Fruit fly (Drosophila melanogaster) whole organism, wandering third instar larva: ENCODE measurements around the gene CG11899.

Experiments
- Abd-B ChIP-seq: fragments of >200 bp; optimal IDR thresholded peaks from 2 replicates; lab custom pipeline; 2017; ENCODE audit warnings: missing biosample characterization, missing genetic modification characterization
- CG32264 ChIP-seq: fragments of 200-800 bp; sonication (Bioruptor generic); optimal IDR thresholded peaks from 2 replicates; lab custom pipeline; 2016; ENCODE audit warnings: missing biosample characterization, missing genetic modification characterization
- CrebA ChIP-seq: fragments of 200-800 bp; sonication (Bioruptor generic); optimal IDR thresholded peaks from 2 replicates; lab custom pipeline; 2016; ENCODE audit warnings: missing biosample characterization, mild to moderate bottlenecking, missing genetic modification characterization, borderline replicate concordance
- Dfd ChIP-seq: fragments of >200 bp; optimal IDR thresholded peaks from 2 replicates; lab custom pipeline; 2017; ENCODE audit warnings: missing biosample characterization, missing genetic modification characterization
- Dif ChIP-seq: fragments of 200-275, 200-300 bp; sonication (Bioruptor generic); optimal IDR thresholded peaks from 2 replicates; lab custom pipeline; 2018; ENCODE audit warnings: missing biosample characterization, missing genetic modification characterization; ENCODE audit not compliant: partially characterized antibody
- HLH106 ChIP-seq: fragments of 200-800 bp; optimal IDR thresholded peaks from 3 replicates; lab custom pipeline; 2019; ENCODE audit warnings: missing biosample characterization, mild to moderate bottlenecking, missing genetic modification characterization, moderate library complexity
- Hnf4 ChIP-seq: fragments of 200-800 bp; sonication (Bioruptor generic); optimal IDR thresholded peaks from 2 replicates; lab custom pipeline; 2016; ENCODE audit warnings: missing biosample characterization, mild to moderate bottlenecking, missing genetic modification characterization
- Hr83 ChIP-seq: fragments of 200-300 bp; sonication (Bioruptor generic); optimal IDR thresholded peaks from 2 replicates; lab custom pipeline; 2016; ENCODE audit warnings: missing biosample characterization, mild to moderate bottlenecking, missing genetic modification characterization, moderate library complexity; ENCODE audit not compliant: poor library complexity, severe bottlenecking
- Jra ChIP-seq: sonication (Bioruptor generic); optimal IDR thresholded peaks from 2 replicates; lab custom pipeline; 2016; ENCODE audit warnings: missing biosample characterization, missing genetic modification characterization
- Myc ChIP-seq: fragments of >200 bp; optimal IDR thresholded peaks from 2 replicates; lab custom pipeline; 2017
- OdsH ChIP-seq: fragments of 200-800 bp; sonication (Bioruptor generic); optimal IDR thresholded peaks from 2 replicates; lab custom pipeline; 2016; ENCODE audit warnings: missing biosample characterization, mild to moderate bottlenecking, missing genetic modification characterization
- Rel ChIP-seq, 2 experiments: fragments of 200-800 bp; sonication (Bioruptor generic) in 1 of 2; optimal IDR thresholded peaks; 2 replicates in 1 of 2; 3 replicates in 1 of 2; lab custom pipeline; 2016 to 2019; ENCODE audit warnings: mild to moderate bottlenecking in 2 of 2, missing biosample characterization in 2 of 2, missing genetic modification characterization in 2 of 2, moderate library complexity in 1 of 2
- Sp1 ChIP-seq: fragments of 200-800 bp; sonication (Bioruptor generic); optimal IDR thresholded peaks from 3 replicates; lab custom pipeline; 2019; ENCODE audit warnings: missing biosample characterization, mild to moderate bottlenecking, missing genetic modification characterization, moderate library complexity
- Vsx2 ChIP-seq: fragments of 200-300, 225-300 bp; sonication (Bioruptor generic); optimal IDR thresholded peaks from 2 replicates; lab custom pipeline; 2018; ENCODE audit warnings: missing biosample characterization, missing genetic modification characterization; ENCODE audit not compliant: partially characterized antibody
- brk ChIP-seq: fragments of 200-800 bp; sonication (Bioruptor generic); optimal IDR thresholded peaks from 2 replicates; lab custom pipeline; 2016; ENCODE audit warnings: missing biosample characterization, mild to moderate bottlenecking, missing genetic modification characterization
- dl ChIP-seq, 2 experiments: fragments of 175-275, 200-275 bp in 1 of 2; fragments of 200-275 bp in 1 of 2; sonication (Bioruptor generic); optimal IDR thresholded peaks; lab custom pipeline; 2018; ENCODE audit warnings: mild to moderate bottlenecking in 2 of 2, missing biosample characterization in 2 of 2, missing genetic modification characterization in 2 of 2, moderate library complexity in 2 of 2; ENCODE audit not compliant: partially characterized antibody in 2 of 2, insufficient read depth in 1 of 2
- dmrt93B ChIP-seq: fragments of 200-800 bp; sonication (Bioruptor generic); optimal IDR thresholded peaks from 2 replicates; lab custom pipeline; 2018; ENCODE audit warnings: missing biosample characterization, mild to moderate bottlenecking, missing genetic modification characterization
- dsf ChIP-seq: sonication (Bioruptor generic); optimal IDR thresholded peaks from 2 replicates; lab custom pipeline; 2016; ENCODE audit warnings: missing biosample characterization, missing genetic modification characterization, borderline replicate concordance
- ey ChIP-seq: fragments of 200-800 bp; sonication (Bioruptor generic); optimal IDR thresholded peaks from 2 replicates; lab custom pipeline; 2016; ENCODE audit warnings: missing biosample characterization, missing genetic modification characterization
- foxo ChIP-seq, 2 experiments: fragments of 200-800 bp; sonication (Bioruptor generic); optimal IDR thresholded peaks; 2 replicates in 1 of 2; 3 replicates in 1 of 2; lab custom pipeline; 2016 to 2017; ENCODE audit warnings: missing biosample characterization in 2 of 2, missing genetic modification characterization in 2 of 2
- h ChIP-seq: fragments of 200-800 bp; sonication (Bioruptor generic); optimal IDR thresholded peaks from 3 replicates; lab custom pipeline; 2016; ENCODE audit warnings: missing biosample characterization, mild to moderate bottlenecking, missing genetic modification characterization
- jim ChIP-seq: fragments of 175-275, 200-325 bp; sonication (Bioruptor generic); optimal IDR thresholded peaks from 2 replicates; lab custom pipeline; 2016; ENCODE audit warnings: missing biosample characterization, mild to moderate bottlenecking, missing genetic modification characterization
- lola ChIP-seq: fragments of >200 bp; optimal IDR thresholded peaks from 2 replicates; lab custom pipeline; 2017; ENCODE audit warnings: missing biosample characterization, missing genetic modification characterization
- pan ChIP-seq: fragments of >200 bp; optimal IDR thresholded peaks from 2 replicates; lab custom pipeline; 2017
- psq ChIP-seq: fragments of 200-800 bp; sonication (Bioruptor generic); optimal IDR thresholded peaks from 3 replicates; lab custom pipeline; 2017; ENCODE audit warnings: missing biosample characterization, mild to moderate bottlenecking, missing genetic modification characterization, moderate library complexity
- rgr ChIP-seq: fragments of 200-800 bp; sonication (Bioruptor generic); optimal IDR thresholded peaks from 3 replicates; lab custom pipeline; 2016; ENCODE audit warnings: missing biosample characterization, mild to moderate bottlenecking, missing genetic modification characterization
- sage ChIP-seq: fragments of 200-800 bp; sonication (Bioruptor generic); optimal IDR thresholded peaks from 2 replicates; lab custom pipeline; 2016; ENCODE audit warnings: missing biosample characterization, mild to moderate bottlenecking, missing genetic modification characterization
- sv ChIP-seq: fragments of 200-800 bp; sonication (Bioruptor generic); optimal IDR thresholded peaks from 3 replicates; lab custom pipeline; 2016; ENCODE audit warnings: missing biosample characterization, missing genetic modification characterization
- usp ChIP-seq: fragments of >200 bp; optimal IDR thresholded peaks from 2 replicates; lab custom pipeline; 2017; ENCODE audit warnings: missing biosample characterization, missing genetic modification characterization

Gene CG11899

DNA sequence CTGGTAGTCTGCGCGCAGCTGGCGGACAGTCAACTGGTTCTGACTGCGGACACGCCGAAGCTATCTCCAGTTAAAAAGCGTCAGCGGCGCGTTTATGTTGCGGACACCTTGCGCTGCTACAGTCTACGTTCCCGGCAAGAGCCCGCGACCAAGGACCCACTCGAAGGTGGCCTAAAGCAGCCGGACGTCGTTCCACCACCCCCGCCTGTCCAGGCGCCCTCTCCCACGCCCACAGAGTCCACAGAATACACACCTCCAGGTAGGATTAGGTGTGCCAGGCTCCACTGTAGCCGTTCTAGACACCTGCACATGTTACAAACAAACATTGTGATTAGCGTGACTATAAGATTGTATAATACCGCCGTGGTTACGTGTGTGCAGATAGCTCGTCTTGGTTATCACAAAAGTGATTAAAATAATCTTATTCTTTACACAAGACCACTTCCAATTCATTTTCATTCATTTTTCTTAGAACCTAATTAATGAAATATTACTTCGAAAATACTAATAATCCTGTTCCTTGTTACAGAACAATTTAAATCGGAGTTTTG is 30.4 kb downstream of the CG11899 start:
- TF ChIP-seq Myc (lab: Kevin White, UChicago) = no peak
- no peak for TF ChIP-seq pan (lab: Kevin White, UChicago)
- TF ChIP-seq Dfd (GFP tag; lab: Kevin White, UChicago) = no peak
- no peak for TF ChIP-seq dmrt93B
- TF ChIP-seq rgr (GFP tag; lab: Kevin White, UChicago) = no peak
- TF ChIP-seq h (GFP tag; lab: Kevin White, UChicago) = no peak
- TF ChIP-seq usp (GFP tag; lab: Kevin White, UChicago) = no peak
- no peak for TF ChIP-seq sage (GFP tag; lab: Kevin White, UChicago)

- TF ChIP-seq sage (GFP tag; lab: Kevin White, UChicago) = no peak
- TF ChIP-seq foxo (GFP tag; optimal IDR thresholded peaks at IDR 0.05; lab: Kevin White, UChicago) = no peak
- no peak for TF ChIP-seq jim (GFP tag; lab: Kevin White, UChicago)
- no peak for TF ChIP-seq Hnf4 (GFP tag; lab: Kevin White, UChicago)
- TF ChIP-seq sv = no peak
- no peak for TF ChIP-seq psq (GFP tag; lab: Kevin White, UChicago)
- no peak for TF ChIP-seq dl (GFP tag; optimal IDR thresholded peaks at IDR 0.05; lab: Kevin White, UChicago; ENCODE audit: insufficient read depth in 1 of 2, partially characterized antibody in 2 of 2)
Measured at dm6 chr3R:29238623-29239022, 38.4 kb downstream of the CG11899 start, which contains the start of gene CG11951. CG11951 (minus strand) TSS chr3R:29238723.

dm6 chr3R:29244727-29245126 is 44.5 kb downstream of the CG11899 start, which contains the start of gene CG31445:
CG31445 (minus strand) TSS chr3R:29244827.
- TF ChIP-seq dl (GFP tag; optimal IDR thresholded peaks at IDR 0.05; lab: Kevin White, UChicago; ENCODE audit: insufficient read depth in 1 of 2, partially characterized antibody in 2 of 2) (no peak), OdsH (no peak), dmrt93B (no peak), brk (no peak), psq (GFP tag; lab: Kevin White, UChicago) (no peak), Myc (lab: Kevin White, UChicago) (no peak), HLH106 (tag; lab: Kevin White, UChicago) (no peak), Hr83 (no peak), dsf (GFP tag; lab: Kevin White, UChicago) (no peak), Sp1 (GFP tag; lab: Kevin White, UChicago) (no peak), rgr (GFP tag; lab: Kevin White, UChicago) (no peak)

- TF ChIP-seq HLH106 (tag; lab: Kevin White, UChicago) (no peak), ey (GFP tag; lab: Kevin White, UChicago) (no peak), CrebA (no peak), Jra (GFP tag; lab: Kevin White, UChicago) (no peak), Rel (GFP tag; optimal IDR thresholded peaks at IDR 0.05; lab: Kevin White, UChicago) (no peak), Rel (tag; optimal IDR thresholded peaks at IDR 0.05; lab: Kevin White, UChicago) (no peak), CG32264 (GFP tag; lab: Kevin White, UChicago) (no peak), Abd-B (no peak), lola (GFP tag; lab: Kevin White, UChicago) (no peak), Vsx2 (GFP tag; lab: Kevin White, UChicago) (no peak), sage (GFP tag; lab: Kevin White, UChicago) (no peak), Dif (GFP tag; lab: Kevin White, UChicago) (no peak), dsf (GFP tag; lab: Kevin White, UChicago) (no peak)
Measured at dm6 chr3R:29250272-29251018, 50.2 kb downstream of the CG11899 start, which contains the start of gene SP1029. SP1029 (minus strand) TSS chr3R:29250451.
